Fruit fly (Drosophila melanogaster) whole organism, prepupa: ENCODE data around the gene Prp31.

ENCODE experiments used
- CG10669 ChIP-seq: fragments of 200-800 bp; sonication (Bioruptor generic); optimal IDR thresholded peaks from 3 replicates; lab custom pipeline; 2018; ENCODE audit warnings: missing biosample characterization, mild to moderate bottlenecking, missing genetic modification characterization, moderate library complexity
- CG15336 ChIP-seq: fragments of 200-800 bp; sonication (Bioruptor generic); IDR thresholded peaks from 2 replicates; pipeline ENCODE4 v1.3.6; 2022; ENCODE audit warnings: missing biosample characterization, missing genetic modification characterization
- CG31627 ChIP-seq: fragments of 200-800 bp; sonication (Bioruptor generic); optimal IDR thresholded peaks from 3 replicates; lab custom pipeline; 2016; ENCODE audit warnings: missing biosample characterization, missing genetic modification characterization
- CG34406 ChIP-seq: fragments of 200-800 bp; sonication (Bioruptor generic); optimal IDR thresholded peaks from 3 replicates; lab custom pipeline; 2016; ENCODE audit warnings: missing biosample characterization, missing genetic modification characterization
- CG7368 ChIP-seq: fragments of 200-800 bp; sonication (Bioruptor generic); optimal IDR thresholded peaks from 3 replicates; lab custom pipeline; 2016; ENCODE audit warnings: missing biosample characterization, missing genetic modification characterization
- CG8319 ChIP-seq: fragments of 200-800 bp; sonication (Bioruptor generic); optimal IDR thresholded peaks from 3 replicates; lab custom pipeline; 2016; ENCODE audit warnings: missing biosample characterization, missing genetic modification characterization
- Ets96B ChIP-seq: fragments of 200-800 bp; optimal IDR thresholded peaks from 2 replicates; lab custom pipeline; 2019; ENCODE audit warnings: missing biosample characterization, mild to moderate bottlenecking, missing genetic modification characterization, moderate library complexity
- Gug ChIP-seq: fragments of 200-800 bp; sonication (Bioruptor generic); IDR thresholded peaks from 2 replicates; pipeline ENCODE4 v1.3.6; 2022; ENCODE audit warnings: missing biosample characterization, missing genetic modification characterization
- Lpt ChIP-seq: fragments of 200-800 bp; sonication (Bioruptor generic); optimal IDR thresholded peaks from 3 replicates; lab custom pipeline; 2016; ENCODE audit warnings: missing biosample characterization, missing genetic modification characterization
- Met ChIP-seq: fragments of 200-800 bp; sonication (Bioruptor generic); optimal IDR thresholded peaks from 3 replicates; lab custom pipeline; 2016; ENCODE audit warnings: missing biosample characterization, missing genetic modification characterization
- OdsH ChIP-seq: fragments of 200-800 bp; sonication (Bioruptor generic); optimal IDR thresholded peaks from 3 replicates; lab custom pipeline; 2016; ENCODE audit warnings: missing biosample characterization, missing genetic modification characterization
- acj6 ChIP-seq: fragments of 200-800 bp; sonication (Bioruptor generic); optimal IDR thresholded peaks from 3 replicates; lab custom pipeline; 2016; ENCODE audit warnings: missing biosample characterization, missing genetic modification characterization
- esn ChIP-seq: fragments of 200-800 bp; sonication (Bioruptor generic); optimal IDR thresholded peaks from 2 replicates; lab custom pipeline; 2016; ENCODE audit warnings: missing biosample characterization, mild to moderate bottlenecking, missing genetic modification characterization, moderate library complexity
- lz ChIP-seq: fragments of 200-800 bp; sonication (Bioruptor generic); optimal IDR thresholded peaks from 3 replicates; lab custom pipeline; 2016; ENCODE audit warnings: missing biosample characterization, missing genetic modification characterization

DNA sequence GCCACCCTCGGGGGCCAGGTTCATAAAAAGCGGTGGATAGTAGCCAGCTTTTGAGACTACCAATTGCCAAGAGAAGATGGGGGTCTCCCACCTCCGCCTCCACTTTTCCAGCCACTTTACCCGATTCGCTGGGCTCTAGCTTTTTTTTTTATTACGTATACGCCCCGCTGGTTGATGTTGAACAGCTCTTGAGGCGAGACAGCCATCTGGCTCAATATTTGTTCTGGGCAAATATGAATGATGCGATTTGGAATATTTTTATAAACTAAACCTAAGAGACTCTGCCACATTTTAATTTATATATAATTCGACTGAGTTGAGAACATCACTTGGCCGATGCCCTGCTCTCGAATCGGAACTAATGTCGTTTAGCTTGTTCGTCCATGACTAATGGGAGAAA lies 8.9 kb upstream of the Prp31 start:
- TF ChIP-seq esn (GFP tag; lab: Kevin White, UChicago) (no peak), CG8319 (GFP tag; lab: Kevin White, UChicago) (no peak), Lpt (GFP tag; lab: Kevin White, UChicago) (no peak), CG15336 (GFP tag; lab: Robert Waterston, UW) (no peak), lz (GFP tag; lab: Kevin White, UChicago) (no peak), acj6 (GFP tag; lab: Kevin White, UChicago) (no peak), CG7368 (no peak), CG10669 (no peak), Met (GFP tag; lab: Kevin White, UChicago) (no peak), Gug (no peak), Ets96B (tag; lab: Kevin White, UChicago) (no peak), OdsH (GFP tag; lab: Kevin White, UChicago) (no peak), CG34406 (no peak), CG31627 (GFP tag; lab: Kevin White, UChicago) (no peak)
